Fruit fly (Drosophila melanogaster) whole organism, embryonic: ENCODE data around the gene CG6041.
A peak's percentile ranks its signal among the peaks of the same experiment; 100 is the strongest.

Experiments
- ATbp ChIP-seq: fragments of 200-800 bp; sonication (Bioruptor generic); optimal IDR thresholded peaks from 2 replicates; lab custom pipeline; 2017; ENCODE audit warnings: missing biosample characterization, mild to moderate bottlenecking, missing genetic modification characterization, missing genetic modification reagents
- B-H2 ChIP-seq: fragments of 200-800 bp; sonication (Bioruptor generic); optimal IDR thresholded peaks from 2 replicates; lab custom pipeline; 2018; ENCODE audit warnings: missing biosample characterization, mild to moderate bottlenecking, missing genetic modification characterization
- BEAF-32 ChIP-seq: fragments of 200-800 bp; sonication (Bioruptor generic); optimal IDR thresholded peaks from 3 replicates; lab custom pipeline; 2017; ENCODE audit warnings: missing biosample characterization, missing genetic modification characterization, mild to moderate bottlenecking, moderate library complexity, missing genetic modification reagents
- Bteb2 ChIP-seq: fragments of 200-800 bp; sonication (Bioruptor generic); optimal IDR thresholded peaks from 2 replicates; lab custom pipeline; 2016; ENCODE audit warnings: missing biosample characterization, missing genetic modification characterization
- CG10543 ChIP-seq: fragments of 200-800 bp; sonication (Bioruptor generic); optimal IDR thresholded peaks from 3 replicates; lab custom pipeline; 2017; ENCODE audit warnings: missing biosample characterization, mild to moderate bottlenecking, missing genetic modification characterization, moderate library complexity
- CG14860 ChIP-seq: fragments of 200-800 bp; sonication (Bioruptor generic); IDR thresholded peaks from 3 replicates; pipeline ENCODE4 v1.3.6; 2022; ENCODE audit warnings: missing biosample characterization, missing genetic modification characterization; ENCODE audit not compliant: partially characterized antibody
- CG18262 ChIP-seq: fragments of 200-800 bp; optimal IDR thresholded peaks from 3 replicates; lab custom pipeline; 2019; ENCODE audit warnings: missing biosample characterization, mild to moderate bottlenecking, missing genetic modification characterization, moderate library complexity
- CG18619 ChIP-seq: fragments of 200-800 bp; sonication (Bioruptor generic); optimal IDR thresholded peaks from 3 replicates; lab custom pipeline; 2017; ENCODE audit warnings: missing biosample characterization, mild to moderate bottlenecking, missing genetic modification characterization
- CG33557 ChIP-seq: fragments of 200-800 bp; sonication (Bioruptor generic); optimal IDR thresholded peaks from 2 replicates; lab custom pipeline; 2019; ENCODE audit warnings: missing biosample characterization, mild to moderate bottlenecking, missing genetic modification characterization, moderate library complexity
- CG34224 ChIP-seq: fragments of 200-800 bp; sonication (Bioruptor generic); IDR thresholded peaks from 3 replicates; pipeline ENCODE4 v1.3.6; 2022; ENCODE audit warnings: missing biosample characterization, missing genetic modification characterization; ENCODE audit not compliant: partially characterized antibody
- CG3995 ChIP-seq: fragments of 200-800 bp; sonication (Bioruptor generic); optimal IDR thresholded peaks from 3 replicates; lab custom pipeline; 2016; ENCODE audit warnings: missing biosample characterization, missing genetic modification characterization
- CG6689 ChIP-seq: fragments of 200-800 bp; sonication (Bioruptor generic); IDR thresholded peaks from 2 replicates; pipeline ENCODE4 v1.3.6; 2022; ENCODE audit warnings: missing biosample characterization, missing genetic modification characterization
- CG7987 ChIP-seq: fragments of 200-800 bp; sonication (Bioruptor generic); optimal IDR thresholded peaks from 2 replicates; lab custom pipeline; 2018; ENCODE audit warnings: missing biosample characterization, mild to moderate bottlenecking, missing genetic modification characterization, moderate library complexity
- CG8281 ChIP-seq: fragments of 200-800 bp; sonication (Bioruptor generic); optimal IDR thresholded peaks from 2 replicates; lab custom pipeline; 2018; ENCODE audit warnings: missing biosample characterization, mild to moderate bottlenecking, missing genetic modification characterization, moderate library complexity
- CG9437 ChIP-seq: fragments of 200-800 bp; sonication (Bioruptor generic); optimal IDR thresholded peaks from 2 replicates; lab custom pipeline; 2018; ENCODE audit warnings: missing biosample characterization, mild to moderate bottlenecking, missing genetic modification characterization
- CG9817 ChIP-seq: fragments of 200-800 bp; sonication (Bioruptor generic); optimal IDR thresholded peaks from 2 replicates; lab custom pipeline; 2018; ENCODE audit warnings: missing biosample characterization, mild to moderate bottlenecking, missing genetic modification characterization, moderate library complexity
- CkIIα-i1 ChIP-seq: fragments of 200-800 bp; sonication (Bioruptor generic); IDR thresholded peaks from 2 replicates; pipeline ENCODE4 v1.3.6; 2022; ENCODE audit warnings: missing biosample characterization, missing genetic modification characterization
- D ChIP-seq, 2 experiments: fragments of 200-800 bp in 1 of 2; fragments of >200 bp in 1 of 2; sonication (Bioruptor generic) in 1 of 2; optimal IDR thresholded peaks; 2 replicates in 1 of 2; 3 replicates in 1 of 2; lab custom pipeline; 2017; ENCODE audit warnings: mild to moderate bottlenecking in 1 of 2, missing biosample characterization in 1 of 2, missing genetic modification characterization in 1 of 2, missing genetic modification reagents in 1 of 2
- Dp ChIP-seq: fragments of 200-800 bp; sonication (Bioruptor generic); optimal IDR thresholded peaks from 2 replicates; lab custom pipeline; 2018; ENCODE audit warnings: missing biosample characterization, mild to moderate bottlenecking, missing genetic modification characterization, moderate library complexity
- Dref ChIP-seq: fragments of 200-800 bp; sonication (Bioruptor generic); IDR thresholded peaks from 2 replicates; pipeline ENCODE4 v1.3.6; 2022; ENCODE audit warnings: missing biosample characterization, missing genetic modification characterization
- Ets65A ChIP-seq: fragments of 200-800 bp; sonication (Bioruptor generic); peaks from one replicate; lab custom pipeline; 2016; ENCODE audit warnings: missing biosample characterization, missing genetic modification characterization
- Fer2 ChIP-seq: fragments of 200-800 bp; sonication (Bioruptor generic); optimal IDR thresholded peaks from 2 replicates; lab custom pipeline; 2018; ENCODE audit warnings: missing biosample characterization, mild to moderate bottlenecking, missing genetic modification characterization, moderate library complexity
- GATAe ChIP-seq: fragments of 200-800 bp; sonication (Bioruptor generic); conservative IDR thresholded peaks from 2 replicates; pipeline ENCODE4 v1.3.6; 2022; ENCODE audit warnings: missing biosample characterization, missing genetic modification characterization
- Jarid2 ChIP-seq: fragments of 200-800 bp; sonication (Bioruptor generic); optimal IDR thresholded peaks from 3 replicates; lab custom pipeline; 2017; ENCODE audit warnings: mild to moderate bottlenecking, missing biosample characterization, missing genetic modification reagents, missing genetic modification characterization
- Rx ChIP-seq: fragments of 200-800 bp; sonication (Bioruptor generic); IDR thresholded peaks from 2 replicates; pipeline ENCODE4 v1.3.6; 2022; ENCODE audit warnings: missing biosample characterization, missing genetic modification characterization
- Tbp ChIP-seq: fragments of >200 bp; optimal IDR thresholded peaks from 2 replicates; lab custom pipeline; 2018; ENCODE audit warnings: missing biosample characterization, missing genetic modification characterization
- Trl ChIP-seq, 3 experiments: fragments of >200 bp in 2 of 3; fragments of 200-800 bp in 1 of 3; sonication (Bioruptor generic) in 1 of 3; optimal IDR thresholded peaks; 2 replicates in 1 of 3; 3 replicates in 2 of 3; lab custom pipeline; 2016 to 2017; ENCODE audit warnings: missing biosample characterization in 1 of 3, missing genetic modification characterization in 1 of 3
- Usf ChIP-seq: fragments of 200-800 bp; sonication (Bioruptor generic); optimal IDR thresholded peaks from 2 replicates; lab custom pipeline; 2017; ENCODE audit warnings: missing genotype, missing biosample characterization, missing genetic modification characterization
- al ChIP-seq: fragments of 200-800 bp; sonication (Bioruptor generic); IDR thresholded peaks from 2 replicates; pipeline ENCODE4 v1.3.6; 2022; ENCODE audit warnings: missing biosample characterization, missing genetic modification characterization
- amos ChIP-seq: fragments of 200-800 bp; sonication (Bioruptor generic); IDR thresholded peaks from 2 replicates; pipeline ENCODE4 v1.3.6; 2022; ENCODE audit warnings: missing biosample characterization, missing genetic modification characterization; ENCODE audit not compliant: partially characterized antibody
- aop ChIP-seq: fragments of 200-800 bp; sonication (Bioruptor generic); IDR thresholded peaks from 2 replicates; pipeline ENCODE4 v1.3.6; 2022; ENCODE audit warnings: missing biosample characterization, missing genetic modification characterization
- chinmo ChIP-seq: fragments of 200-800 bp; sonication (Bioruptor generic); IDR thresholded peaks from 4 replicates; pipeline ENCODE4 v1.3.6; 2022; ENCODE audit warnings: missing biosample characterization, missing genetic modification characterization; ENCODE audit not compliant: partially characterized antibody
- danr ChIP-seq: fragments of 200-800 bp; sonication (Bioruptor generic); IDR thresholded peaks from 2 replicates; pipeline ENCODE4 v1.3.6; 2022; ENCODE audit warnings: missing biosample characterization, missing genetic modification characterization
- exex ChIP-seq: fragments of 200-800 bp; sonication (Bioruptor generic); optimal IDR thresholded peaks from 4 replicates; lab custom pipeline; 2018; ENCODE audit warnings: missing biosample characterization, mild to moderate bottlenecking, missing genetic modification characterization, moderate library complexity
- eyg ChIP-seq: fragments of 200-800 bp; sonication (Bioruptor generic); optimal IDR thresholded peaks from 3 replicates; lab custom pipeline; 2016; ENCODE audit warnings: missing biosample characterization, missing genetic modification characterization
- grn ChIP-seq: fragments of 200-800 bp; sonication (Bioruptor generic); optimal IDR thresholded peaks from 3 replicates; lab custom pipeline; 2017; ENCODE audit warnings: missing biosample characterization, missing genetic modification characterization
- her ChIP-seq: fragments of 200-800 bp; sonication (Bioruptor generic); optimal IDR thresholded peaks from 2 replicates; lab custom pipeline; 2016; ENCODE audit warnings: missing biosample characterization, missing genetic modification characterization
- ken ChIP-seq: fragments of 200-800 bp; sonication (Bioruptor generic); IDR thresholded peaks from 3 replicates; pipeline ENCODE4 v1.3.6; 2022; ENCODE audit warnings: missing biosample characterization, missing genetic modification characterization
- lab ChIP-seq: fragments of 200-800 bp; sonication (Bioruptor generic); optimal IDR thresholded peaks from 3 replicates; lab custom pipeline; 2017; ENCODE audit warnings: missing biosample characterization, missing genetic modification characterization, mild to moderate bottlenecking, moderate library complexity, missing genetic modification reagents
- maf-S ChIP-seq: fragments of 200-800 bp; sonication (Bioruptor generic); optimal IDR thresholded peaks from 2 replicates; lab custom pipeline; 2016; ENCODE audit warnings: missing biosample characterization, missing genetic modification characterization
- mirr ChIP-seq: fragments of 200-800 bp; sonication (Bioruptor generic); optimal IDR thresholded peaks from 3 replicates; lab custom pipeline; 2018; ENCODE audit warnings: missing biosample characterization, mild to moderate bottlenecking, missing genetic modification characterization
- org-1 ChIP-seq: fragments of 200-800 bp; sonication (Bioruptor generic); optimal IDR thresholded peaks from 2 replicates; lab custom pipeline; 2017; ENCODE audit warnings: missing biosample characterization, missing genetic modification characterization
- pb ChIP-seq: fragments of 200-800 bp; sonication (Bioruptor generic); optimal IDR thresholded peaks from 3 replicates; lab custom pipeline; 2016; ENCODE audit warnings: missing biosample characterization, missing genetic modification characterization
- phol ChIP-seq: fragments of 200-800 bp; sonication (Bioruptor generic); optimal IDR thresholded peaks from 3 replicates; lab custom pipeline; 2018; ENCODE audit warnings: missing biosample characterization, mild to moderate bottlenecking, missing genetic modification characterization, moderate library complexity
- row ChIP-seq: fragments of 200-800 bp; sonication (Bioruptor generic); IDR thresholded peaks from 3 replicates; pipeline ENCODE4 v1.3.6; 2022; ENCODE audit warnings: missing biosample characterization, missing genetic modification characterization
- sug ChIP-seq: fragments of 200-800 bp; optimal IDR thresholded peaks from 2 replicates; lab custom pipeline; 2019; ENCODE audit warnings: missing biosample characterization, mild to moderate bottlenecking, missing genetic modification characterization, moderate library complexity
- tap ChIP-seq: fragments of 200-800 bp; optimal IDR thresholded peaks from 3 replicates; lab custom pipeline; 2019; ENCODE audit warnings: missing biosample characterization, mild to moderate bottlenecking, missing genetic modification characterization, moderate library complexity
- usp ChIP-seq: fragments of >200 bp; optimal IDR thresholded peaks from 2 replicates; lab custom pipeline; 2017; ENCODE audit warnings: missing biosample characterization, missing genetic modification characterization
- zfh1 ChIP-seq: fragments of 200-800 bp; sonication (Bioruptor generic); IDR thresholded peaks from 3 replicates; pipeline ENCODE4 v1.3.6; 2022; ENCODE audit warnings: missing biosample characterization, missing genetic modification characterization

The CG6041 gene

dm6 chrX:5947870-5948498 lies at the start of gene CG6041:
Gene CG6041 (plus strand): TSS chrX:5948160.
- TF ChIP-seq Usf (GFP tag; lab: Kevin White, UChicago) (no peak), Rx (GFP tag; lab: Robert Waterston, UW) (no peak), B-H2 (GFP tag; lab: Kevin White, UChicago) (peak; percentile 15), CG7987 (no peak), her (GFP tag; lab: Kevin White, UChicago) (no peak), BEAF-32 (GFP tag; lab: Kevin White, UChicago) (no peak), D (optimal IDR thresholded peaks at IDR 0.05; lab: Kevin White, UChicago) (no peak), D (GFP tag; optimal IDR thresholded peaks at IDR 0.05; lab: Kevin White, UChicago) (no peak), chinmo (GFP tag; lab: Robert Waterston, UW) (0 out of 4 replicates have a peak, but pooled peaks have one; percentile 27), CG18619 (GFP tag; lab: Kevin White, UChicago) (no peak), CG10543 (GFP tag; lab: Kevin White, UChicago) (peak; percentile 13), Trl (optimal IDR thresholded peaks at IDR 0.05; lab: Kevin White, UChicago) (no peak), Trl (GFP tag; optimal IDR thresholded peaks at IDR 0.05; lab: Kevin White, UChicago) (no peak), Tbp (GFP tag; lab: Kevin White, UChicago) (no peak), Ets65A (no peak), CG6689 (GFP tag; lab: Robert Waterston, UW) (no peak), row (GFP tag; lab: Robert Waterston, UW) (no peak), usp (GFP tag; lab: Kevin White, UChicago) (no peak), CG14860 (GFP tag; lab: Robert Waterston, UW) (no peak), danr (no peak), aop (GFP tag; lab: Robert Waterston, UW) (no peak), CG9817 (tag; lab: Kevin White, UChicago) (no peak), CG9437 (GFP tag; lab: Kevin White, UChicago) (no peak), ken (no peak), CkIIα-i1 (no peak), ATbp (GFP tag; lab: Kevin White, UChicago) (no peak), eyg (no peak), CG3995 (peak; percentile 23), Fer2 (no peak), lab (GFP tag; lab: Kevin White, UChicago) (peak; percentile 33), zfh1 (GFP tag; lab: Robert Waterston, UW) (no peak), al (no peak), pb (no peak), Jarid2 (GFP tag; lab: Kevin White, UChicago) (no peak), GATAe (GFP tag; lab: Robert Waterston, UW) (0 out of 2 replicates have a peak, but pooled peaks have one; percentile 22), Bteb2 (no peak), mirr (GFP tag; lab: Kevin White, UChicago) (peak; percentile 7), CG34224 (GFP tag; lab: Robert Waterston, UW) (no peak), exex (peak; percentile 91), Dref (no peak), Dp (no peak), CG8281 (no peak), sug (tag; lab: Kevin White, UChicago) (peak; percentile 46), amos (no peak), grn (peak; percentile 61), phol (tag; lab: Kevin White, UChicago) (no peak), org-1 (GFP tag; lab: Kevin White, UChicago) (no peak), tap (no peak), CG18262 (no peak), CG33557 (GFP tag; lab: Kevin White, UChicago) (no peak), maf-S (GFP tag; lab: Kevin White, UChicago) (no peak)
- TF ChIP-seq, all 482 proteins: peak for 10
